Worm (Caenorhabditis elegans): ENCODE results near the gene chkr-1.
"Not testable (repeated sequence)": the region's sequence is repeated elsewhere in the genome, so short reads cannot be mapped to it uniquely, and the experiment has no call there.

Gene chkr-1

ce11 chrX:182119-182741 lies at the start of gene chkr-1, which contains the start of gene T08D2.6:
Gene chkr-1, plus strand, starts transcription at chrX:182691.
Gene T08D2.6, minus strand, starts transcription at chrX:182169.
- TF ChIP-seq nhr-25, nhr-28, ztf-11 (tag; optimal IDR thresholded peaks at IDR 0.05): not testable (repeated sequence)

DNA sequence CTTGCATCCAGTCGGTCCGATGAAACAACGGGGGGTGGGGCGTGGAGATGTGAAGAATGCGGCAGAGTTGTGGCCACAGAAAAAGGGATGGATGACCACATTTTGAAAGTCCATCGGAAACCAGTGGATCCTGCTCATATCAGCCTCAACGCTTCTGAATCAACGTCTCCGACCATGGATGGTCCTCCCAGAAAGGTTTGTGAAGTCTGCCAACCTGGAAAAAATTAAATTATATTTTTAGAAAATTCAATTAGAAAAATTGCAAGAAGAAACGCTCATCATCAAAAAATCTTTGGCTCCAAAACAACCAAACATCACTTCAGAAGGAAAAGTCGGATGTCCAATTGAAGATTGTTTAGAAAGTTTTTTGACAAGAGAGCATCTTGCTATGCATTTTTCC lies 41.3 kb upstream of the chkr-1 start, which contains the start of gene Y73B3A.8:
Gene Y73B3A.8, minus strand, starts transcription at position 101 of the 400 bp plus-strand sequence.
- no peak for TF ChIP-seq ceh-9 (tag; optimal IDR thresholded peaks at IDR 0.05)
- TF ChIP-seq lsy-12 (tag; optimal IDR thresholded peaks at IDR 0.05) = no peak
- no peak for TF ChIP-seq nhr-67 (tag; optimal IDR thresholded peaks at IDR 0.05)
- no peak for TF ChIP-seq nhr-77 (tag; optimal IDR thresholded peaks at IDR 0.05)

DNA sequence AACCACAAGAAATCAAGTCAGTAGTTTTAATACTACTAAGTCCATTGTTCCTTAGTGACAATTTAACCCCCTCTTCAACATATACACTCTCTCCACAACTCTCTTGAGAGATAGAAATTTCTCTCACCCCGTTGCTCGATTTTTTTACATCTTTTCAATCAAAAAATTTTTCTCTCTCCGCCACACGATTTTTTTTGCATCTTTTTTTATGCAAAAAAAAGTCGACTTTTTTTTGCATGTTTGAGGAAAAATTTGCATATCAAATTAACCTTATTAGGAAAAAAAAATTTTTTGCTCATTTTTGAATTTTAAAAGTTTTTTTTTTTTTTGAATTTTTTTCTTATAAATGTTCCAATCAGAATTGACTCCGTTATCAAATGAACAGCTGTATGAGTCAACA lies 35.7 kb upstream of the chkr-1 start:
- TF ChIP-seq zag-1 (tag; optimal IDR thresholded peaks at IDR 0.05) = no peak
- TF ChIP-seq skn-1 (tag; optimal IDR thresholded peaks at IDR 0.05) = no peak
- TF ChIP-seq ama-1 (optimal IDR thresholded peaks at IDR 0.05) = no peak

ce11 chrX:147824-148223 lies 34.7 kb upstream of the chkr-1 start, which contains the start of gene Y73B3A.11:
Gene Y73B3A.11, plus strand, starts transcription at chrX:148124.
- TF ChIP-seq hmg-11 (tag; optimal IDR thresholded peaks at IDR 0.05) = no peak
- no peak for TF ChIP-seq nhr-28 (tag; optimal IDR thresholded peaks at IDR 0.05)
- no peak for TF ChIP-seq jun-1 (tag; optimal IDR thresholded peaks at IDR 0.05)
- TF ChIP-seq mdl-1 (tag; optimal IDR thresholded peaks at IDR 0.05) = no peak
- TF ChIP-seq ceh-9 (tag; optimal IDR thresholded peaks at IDR 0.05) = no peak

DNA sequence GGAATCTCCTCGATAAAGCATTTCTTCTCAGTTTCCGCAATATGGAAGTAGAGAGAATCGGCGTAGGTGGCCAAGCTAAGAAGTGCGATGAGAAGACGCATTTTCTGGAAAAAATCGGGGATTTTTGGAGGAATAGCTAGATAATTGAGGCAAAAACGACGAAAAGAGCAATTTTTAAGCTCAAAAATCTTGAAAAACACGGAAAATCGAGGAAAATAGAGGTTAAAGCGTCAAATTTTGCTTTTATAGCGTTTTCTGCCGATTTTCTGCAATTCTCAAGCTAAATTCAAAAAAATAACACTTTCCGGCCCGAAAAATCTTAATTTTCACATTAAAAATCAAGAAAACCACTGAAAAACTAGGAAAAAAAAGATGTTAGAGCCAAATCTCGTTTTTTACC lies 19.5 kb upstream of the chkr-1 start, which contains the start of gene tmed-12:
Gene tmed-12, minus strand, starts transcription at position 101 of the 400 bp plus-strand sequence.
- not testable (repeated sequence) for TF ChIP-seq nhr-76, nhr-11, nhr-237 (tag; optimal IDR thresholded peaks at IDR 0.05)

DNA sequence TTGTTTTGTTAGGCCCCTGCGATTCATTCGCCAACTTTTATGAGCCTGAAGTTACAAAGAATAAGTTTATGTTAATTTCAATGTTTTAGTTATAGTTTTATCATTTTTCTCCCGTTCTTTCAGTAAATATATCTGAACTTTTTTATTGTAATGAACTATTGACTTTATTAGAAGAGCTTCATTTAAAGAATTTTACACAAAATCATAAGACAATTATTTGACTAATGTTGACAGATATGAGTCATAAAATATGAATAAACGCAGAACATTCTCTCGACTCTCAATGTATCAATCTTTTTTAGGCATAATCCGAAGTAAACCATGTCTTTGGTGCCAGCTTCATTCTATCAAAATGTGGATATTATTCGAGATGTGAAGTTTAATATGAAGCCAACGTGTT lies 5.4 kb upstream of the chkr-1 start, which contains the start of the genes T08D2.5 and T08D2.4:
Gene T08D2.5, plus strand, starts transcription at position 301 of the 400 bp plus-strand sequence.
Gene T08D2.4, plus strand, starts transcription at position 322 of the 400 bp plus-strand sequence.
- no peak for TF ChIP-seq ceh-28 (tag; optimal IDR thresholded peaks at IDR 0.05)
- no peak for TF ChIP-seq elt-2 (tag; optimal IDR thresholded peaks at IDR 0.05)
- no peak for TF ChIP-seq nfya-1 (tag; optimal IDR thresholded peaks at IDR 0.05; ENCODE audit: insufficient read depth)
- no peak for TF ChIP-seq ceh-9 (tag; optimal IDR thresholded peaks at IDR 0.05)

ce11 chrX:183572-183971 lies 1.1 kb downstream of the chkr-1 start:
- peak; percentile 43 for TF ChIP-seq ceh-28 (tag; optimal IDR thresholded peaks at IDR 0.05)

- no peak for TF ChIP-seq ceh-9 (tag; optimal IDR thresholded peaks at IDR 0.05)
- TF ChIP-seq unc-62 (GFP tag; optimal IDR thresholded peaks at IDR 0.05) = no peak
- TF ChIP-seq lin-39 (tag; optimal IDR thresholded peaks at IDR 0.05) = no peak
- no peak for TF ChIP-seq eor-1 (tag; optimal IDR thresholded peaks at IDR 0.05)
- TF ChIP-seq lsy-12 (tag; optimal IDR thresholded peaks at IDR 0.05) = no peak
- TF ChIP-seq fos-1 (tag; optimal IDR thresholded peaks at IDR 0.05) = no peak
- TF ChIP-seq zag-1 (tag; optimal IDR thresholded peaks at IDR 0.05) = no peak
- no peak for TF ChIP-seq fkh-2 (tag; optimal IDR thresholded peaks at IDR 0.05)
- no peak for TF ChIP-seq nhr-67 (tag; optimal IDR thresholded peaks at IDR 0.05)
- no peak for TF ChIP-seq ZK546.5 (tag; optimal IDR thresholded peaks at IDR 0.05)
- no peak for TF ChIP-seq daf-12 (tag; optimal IDR thresholded peaks at IDR 0.05)
- TF ChIP-seq nhr-12 (tag; optimal IDR thresholded peaks at IDR 0.05) = no peak
- no peak for TF ChIP-seq pqm-1 (tag; optimal IDR thresholded peaks at IDR 0.05)
- TF ChIP-seq sea-2 (GFP tag; optimal IDR thresholded peaks at IDR 0.05) = no peak
- no peak for TF ChIP-seq aly-2 (tag; optimal IDR thresholded peaks at IDR 0.05)
- no peak for TF ChIP-seq nhr-11 (tag; optimal IDR thresholded peaks at IDR 0.05)
- no peak for TF ChIP-seq elt-2 (tag; optimal IDR thresholded peaks at IDR 0.05)
Observed at ce11 chrX:192534-192933, 10.0 kb downstream of the chkr-1 start, which contains the start of gene T08D2.8. Gene T08D2.8, plus strand, starts transcription at chrX:192834.

Data from whole organism, L3 larva.